Fruit fly (Drosophila melanogaster) whole organism, embryonic: ENCODE measurements around the gene Cyp28c1.

Source experiments
- Antp ChIP-seq: fragments of 200-800 bp; sonication (Bioruptor generic); optimal IDR thresholded peaks from 3 replicates; lab custom pipeline; 2016; ENCODE audit warnings: missing biosample characterization, missing genetic modification characterization
- Atf6 ChIP-seq: fragments of 200-800 bp; sonication (Bioruptor generic); IDR thresholded peaks from 2 replicates; pipeline ENCODE4 v1.3.6; 2022; ENCODE audit warnings: missing biosample characterization, missing genetic modification characterization
- Blimp-1 ChIP-seq: fragments of 200-800 bp; sonication (Bioruptor generic); optimal IDR thresholded peaks from 3 replicates; lab custom pipeline; 2018; ENCODE audit warnings: missing biosample characterization, missing genetic modification characterization, mild to moderate bottlenecking, moderate library complexity, missing genetic modification reagents
- CG10274 ChIP-seq: fragments of 200-800 bp; sonication (Bioruptor generic); optimal IDR thresholded peaks from 3 replicates; lab custom pipeline; 2017; ENCODE audit warnings: missing biosample characterization, mild to moderate bottlenecking, missing genetic modification characterization
- CG14965 ChIP-seq: fragments of 200-800 bp; sonication (Bioruptor generic); optimal IDR thresholded peaks from 2 replicates; lab custom pipeline; 2016; ENCODE audit warnings: missing biosample characterization, missing genetic modification characterization, borderline replicate concordance
- CG34376 ChIP-seq: fragments of 200-800 bp; sonication (Bioruptor generic); optimal IDR thresholded peaks from 2 replicates; lab custom pipeline; 2018; ENCODE audit warnings: missing biosample characterization, mild to moderate bottlenecking, missing genetic modification characterization
- CG3995 ChIP-seq: fragments of 200-800 bp; sonication (Bioruptor generic); optimal IDR thresholded peaks from 3 replicates; lab custom pipeline; 2016; ENCODE audit warnings: missing biosample characterization, missing genetic modification characterization
- D19B ChIP-seq: fragments of 200-800 bp; sonication (Bioruptor generic); optimal IDR thresholded peaks from 2 replicates; lab custom pipeline; 2017; ENCODE audit warnings: missing biosample characterization, mild to moderate bottlenecking, missing genetic modification characterization
- Dad ChIP-seq: fragments of 200-800 bp; sonication (Bioruptor generic); optimal IDR thresholded peaks from 3 replicates; lab custom pipeline; 2016; ENCODE audit warnings: missing biosample characterization, missing genetic modification characterization
- Dref ChIP-seq: fragments of 200-800 bp; sonication (Bioruptor generic); IDR thresholded peaks from 2 replicates; pipeline ENCODE4 v1.3.6; 2022; ENCODE audit warnings: missing biosample characterization, missing genetic modification characterization
- Drgx ChIP-seq: fragments of 200-800 bp; sonication (Bioruptor generic); IDR thresholded peaks from 2 replicates; pipeline ENCODE4 v1.3.6; 2022; ENCODE audit warnings: missing biosample characterization, missing genetic modification characterization
- Eip74EF ChIP-seq, 2 experiments: fragments of 200-800 bp in 1 of 2; fragments of >200 bp in 1 of 2; sonication (Bioruptor generic) in 1 of 2; optimal IDR thresholded peaks; 2 replicates each; lab custom pipeline; 2017 to 2019; ENCODE audit warnings: missing biosample characterization in 2 of 2, missing genetic modification characterization in 2 of 2, mild to moderate bottlenecking in 1 of 2, moderate library complexity in 1 of 2
- Ets65A ChIP-seq: fragments of 200-800 bp; sonication (Bioruptor generic); peaks from one replicate; lab custom pipeline; 2016; ENCODE audit warnings: missing biosample characterization, missing genetic modification characterization
- Hmr ChIP-seq: fragments of 200-800 bp; sonication (Bioruptor generic); optimal IDR thresholded peaks from 3 replicates; lab custom pipeline; 2017; ENCODE audit warnings: mild to moderate bottlenecking, missing biosample characterization, missing genetic modification reagents, missing genetic modification characterization
- Med ChIP-seq: fragments of 200-800 bp; sonication (Bioruptor generic); peaks from one replicate; lab custom pipeline; 2016; ENCODE audit warnings: missing biosample characterization, missing genetic modification characterization, mild to moderate bottlenecking, inconsistent platforms, moderate library complexity
- Meics ChIP-seq: fragments of 200-800 bp; sonication (Bioruptor generic); optimal IDR thresholded peaks from 2 replicates; lab custom pipeline; 2017; ENCODE audit warnings: missing biosample characterization, mild to moderate bottlenecking, missing genetic modification characterization
- Neu2 ChIP-seq: fragments of 200-800 bp; sonication (Bioruptor generic); optimal IDR thresholded peaks from 3 replicates; lab custom pipeline; 2016; ENCODE audit warnings: missing biosample characterization, missing genetic modification characterization, borderline replicate concordance
- Xbp1 ChIP-seq: fragments of 200-800 bp; sonication (Bioruptor generic); optimal IDR thresholded peaks from 3 replicates; lab custom pipeline; 2016; ENCODE audit warnings: missing biosample characterization, mild to moderate bottlenecking, missing genetic modification characterization
- abd-A ChIP-seq: fragments of 200-800 bp; sonication (Bioruptor generic); optimal IDR thresholded peaks from 3 replicates; lab custom pipeline; 2019; ENCODE audit warnings: missing biosample characterization, mild to moderate bottlenecking, missing genetic modification characterization, moderate library complexity
- ase ChIP-seq: fragments of 200-800 bp; sonication (Bioruptor generic); IDR thresholded peaks from 3 replicates; pipeline ENCODE4 v1.3.6; 2022; ENCODE audit warnings: missing biosample characterization, missing genetic modification characterization
- bcd ChIP-seq: fragments of 200-800 bp; sonication (Bioruptor generic); optimal IDR thresholded peaks from 2 replicates; lab custom pipeline; 2017; ENCODE audit warnings: missing biosample characterization, mild to moderate bottlenecking, missing genetic modification characterization
- exex ChIP-seq: fragments of 200-800 bp; sonication (Bioruptor generic); optimal IDR thresholded peaks from 4 replicates; lab custom pipeline; 2018; ENCODE audit warnings: missing biosample characterization, mild to moderate bottlenecking, missing genetic modification characterization, moderate library complexity
- grn ChIP-seq: fragments of 200-800 bp; sonication (Bioruptor generic); optimal IDR thresholded peaks from 3 replicates; lab custom pipeline; 2017; ENCODE audit warnings: missing biosample characterization, missing genetic modification characterization
- hkb ChIP-seq, 2 experiments: fragments of 200-800 bp in 1 of 2; fragments of >200 bp in 1 of 2; sonication (Bioruptor generic) in 1 of 2; IDR thresholded peaks in 1 of 2; optimal IDR thresholded peaks in 1 of 2; 2 replicates each; pipeline versions ENCODE4 v1.3.6 to Lab custom; 2017 to 2022; ENCODE audit warnings: missing biosample characterization in 1 of 2, missing genetic modification characterization in 1 of 2
- ken ChIP-seq: fragments of 200-800 bp; sonication (Bioruptor generic); IDR thresholded peaks from 3 replicates; pipeline ENCODE4 v1.3.6; 2022; ENCODE audit warnings: missing biosample characterization, missing genetic modification characterization
- mirr ChIP-seq: fragments of 200-800 bp; sonication (Bioruptor generic); optimal IDR thresholded peaks from 3 replicates; lab custom pipeline; 2018; ENCODE audit warnings: missing biosample characterization, mild to moderate bottlenecking, missing genetic modification characterization
- pan ChIP-seq, 4 experiments: fragments of >200 bp in 3 of 4; fragments of 200-800 bp in 1 of 4; sonication (Bioruptor generic) in 1 of 4; optimal IDR thresholded peaks in 3 of 4; IDR thresholded peaks in 1 of 4; 2 replicates each; pipeline versions ENCODE4 v1.3.6 to Lab custom; 2017 to 2022; ENCODE audit warnings: missing biosample characterization in 2 of 4, missing genetic modification characterization in 2 of 4, mixed read lengths in 1 of 4
- prd ChIP-seq, 3 experiments: fragments of >200 bp in 2 of 3; fragments of 200-800 bp in 1 of 3; sonication (Bioruptor generic) in 1 of 3; optimal IDR thresholded peaks in 2 of 3; IDR thresholded peaks in 1 of 3; 2 replicates in 2 of 3; 3 replicates in 1 of 3; pipeline versions ENCODE4 v1.3.6 to Lab custom; 2017 to 2022; ENCODE audit warnings: missing biosample characterization in 1 of 3, missing genetic modification characterization in 1 of 3
- row ChIP-seq: fragments of 200-800 bp; sonication (Bioruptor generic); IDR thresholded peaks from 3 replicates; pipeline ENCODE4 v1.3.6; 2022; ENCODE audit warnings: missing biosample characterization, missing genetic modification characterization
- sug ChIP-seq: fragments of 200-800 bp; optimal IDR thresholded peaks from 2 replicates; lab custom pipeline; 2019; ENCODE audit warnings: missing biosample characterization, mild to moderate bottlenecking, missing genetic modification characterization, moderate library complexity
- tap ChIP-seq: fragments of 200-800 bp; optimal IDR thresholded peaks from 3 replicates; lab custom pipeline; 2019; ENCODE audit warnings: missing biosample characterization, mild to moderate bottlenecking, missing genetic modification characterization, moderate library complexity

Cyp28c1 gene

dm6 chrX:11872517-11872916, 33.1 kb downstream of the Cyp28c1 start, which contains the start of gene BORCS5 (continued):
- TF ChIP-seq Dad (GFP tag; lab: Kevin White, UChicago) = no peak
- no peak for TF ChIP-seq tap (tag; lab: Kevin White, UChicago)
- no peak for TF ChIP-seq ken
- no peak for TF ChIP-seq bcd
- TF ChIP-seq Xbp1 (GFP tag; lab: Kevin White, UChicago) = no peak
- TF ChIP-seq Neu2 = no peak
- TF ChIP-seq CG14965 (GFP tag; lab: Kevin White, UChicago) = no peak
- TF ChIP-seq, all 482 proteins: peak for 45

dm6 chrX:11873116-11873515, 33.7 kb downstream of the Cyp28c1 start, which contains the start of gene CG15739:
Gene CG15739 (plus strand): TSS chrX:11873319.
- TF ChIP-seq CG10274 (GFP tag; lab: Kevin White, UChicago) (no peak), CG3995 (no peak), Blimp-1 (peak; percentile 49), Dref (GFP tag; lab: Robert Waterston, UW) (0 out of 2 replicates have a peak, but pooled peaks have one; percentile 7), Med (GFP tag; lab: Kevin White, UChicago) (peak; percentile 74), sug (tag; lab: Kevin White, UChicago) (peak; percentile 75), Eip74EF (GFP tag; optimal IDR thresholded peaks at IDR 0.05; lab: Kevin White, UChicago) (peak in 1 of 2 experiments; percentile 62), grn (GFP tag; lab: Kevin White, UChicago) (peak; percentile 73), CG34376 (GFP tag; lab: Kevin White, UChicago) (peak; percentile 89)

DNA sequence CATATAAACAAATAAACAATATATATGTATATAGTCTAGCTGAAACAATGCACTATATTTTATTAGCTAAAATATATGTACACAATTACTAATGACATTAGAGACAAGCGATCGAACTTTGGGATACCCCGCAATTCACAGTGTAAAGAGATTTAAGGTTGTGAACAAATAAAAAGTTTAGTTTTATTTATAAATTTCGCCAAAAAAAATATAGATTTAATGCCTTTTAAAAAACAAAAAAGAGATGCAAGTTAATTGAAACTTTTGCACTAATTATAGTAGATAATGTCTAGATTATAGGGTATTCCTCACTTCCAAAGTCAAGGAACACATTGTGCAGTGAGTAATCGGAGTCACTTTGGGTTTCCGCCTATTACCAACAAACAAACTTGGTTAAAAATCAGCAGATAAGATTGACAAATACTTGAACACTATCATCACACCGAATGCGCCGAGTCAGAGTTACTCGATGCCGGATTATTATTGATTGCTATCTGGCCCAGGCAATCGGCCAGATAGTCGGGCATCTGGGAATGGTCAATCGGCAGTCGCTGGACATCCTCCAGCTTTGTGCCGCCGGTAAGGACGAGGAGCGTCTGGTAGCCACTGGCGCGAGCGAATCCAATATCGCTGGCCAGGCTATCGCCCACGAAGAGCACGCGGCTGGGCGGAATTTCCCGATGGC, 35.9 kb downstream of the Cyp28c1 start:
- TF ChIP-seq sug (tag; lab: Kevin White, UChicago) = peak; percentile 38
- TF ChIP-seq row (GFP tag; lab: Robert Waterston, UW) = peak; percentile 73
- TF ChIP-seq exex = peak; percentile 64
- TF ChIP-seq mirr (GFP tag; lab: Kevin White, UChicago) = peak; percentile 30
- TF ChIP-seq Antp = no peak
- 0 out of 2 replicates have a peak, but pooled peaks have one; percentile 6 for TF ChIP-seq Atf6 (GFP tag; lab: Robert Waterston, UW)
- no peak for TF ChIP-seq pan (optimal IDR thresholded peaks at IDR 0.05; lab: Kevin White, UChicago)
- TF ChIP-seq pan (GFP tag; optimal IDR thresholded peaks at IDR 0.05 in 1 of 2, IDR thresholded peaks at IDR 0.05 in 1 of 2) = peak in 1 of 2 experiments; percentile 8
- peak; percentile 95 for TF ChIP-seq D19B (GFP tag; lab: Kevin White, UChicago)
- TF ChIP-seq abd-A (tag; lab: Kevin White, UChicago) = no peak
- TF ChIP-seq Ets65A (GFP tag; lab: Kevin White, UChicago) = peak; percentile 69
- TF ChIP-seq grn (GFP tag; lab: Kevin White, UChicago) = peak; percentile 96
- TF ChIP-seq Hmr (GFP tag; lab: Kevin White, UChicago) = no peak

- peak; percentile 48; the same call in 1 of the 2 replicates for TF ChIP-seq Drgx
- no peak for TF ChIP-seq ase
- TF ChIP-seq prd (optimal IDR thresholded peaks at IDR 0.05; lab: Kevin White, UChicago) = no peak
- TF ChIP-seq prd (GFP tag; IDR thresholded peaks at IDR 0.05; lab: Robert Waterston, UW) = 0 out of 3 replicates have a peak, but pooled peaks have one; percentile 14
- peak; percentile 57 for TF ChIP-seq Meics (GFP tag; lab: Kevin White, UChicago)
- no peak for TF ChIP-seq hkb (optimal IDR thresholded peaks at IDR 0.05; lab: Kevin White, UChicago)
- TF ChIP-seq hkb (GFP tag; IDR thresholded peaks at IDR 0.05; lab: Robert Waterston, UW) = 0 out of 2 replicates have a peak, but pooled peaks have one; percentile 14
- peak; percentile 51 for TF ChIP-seq row (GFP tag; lab: Robert Waterston, UW)
Measured at dm6 chrX:11877165-11877564, 37.8 kb downstream of the Cyp28c1 start, which contains the start of gene CG10352. Gene CG10352 (minus strand): TSS chrX:11877168.
